Fruit fly (Drosophila melanogaster) whole organism, prepupa: ENCODE results near the gene Ube3a.

Experiments used
- Blimp-1 ChIP-seq: fragments of 200-800 bp; sonication (Bioruptor generic); optimal IDR thresholded peaks from 3 replicates; lab custom pipeline; 2017; ENCODE audit warnings: missing biosample characterization, missing genetic modification characterization, mild to moderate bottlenecking, moderate library complexity, missing genetic modification reagents
- CG10669 ChIP-seq: fragments of 200-800 bp; sonication (Bioruptor generic); optimal IDR thresholded peaks from 3 replicates; lab custom pipeline; 2018; ENCODE audit warnings: missing biosample characterization, mild to moderate bottlenecking, missing genetic modification characterization, moderate library complexity
- CG11762 ChIP-seq: fragments of 200-800 bp; sonication (Bioruptor generic); optimal IDR thresholded peaks from 3 replicates; lab custom pipeline; 2016; ENCODE audit warnings: missing biosample characterization, missing genetic modification characterization; ENCODE audit not compliant: insufficient read depth
- CG11902 ChIP-seq: fragments of 200-800 bp; sonication (Bioruptor generic); optimal IDR thresholded peaks from 3 replicates; lab custom pipeline; 2016; ENCODE audit warnings: missing biosample characterization, missing genetic modification characterization
- CG15336 ChIP-seq: fragments of 200-800 bp; sonication (Bioruptor generic); IDR thresholded peaks from 2 replicates; pipeline ENCODE4 v1.3.6; 2022; ENCODE audit warnings: missing biosample characterization, missing genetic modification characterization
- CG1621 ChIP-seq: fragments of 200-800 bp; sonication (Bioruptor generic); optimal IDR thresholded peaks from 3 replicates; lab custom pipeline; 2018; ENCODE audit warnings: missing biosample characterization, mild to moderate bottlenecking, missing genetic modification characterization
- CG16779 ChIP-seq: fragments of 200-800 bp; sonication (Bioruptor generic); optimal IDR thresholded peaks from 3 replicates; lab custom pipeline; 2017; ENCODE audit warnings: missing biosample characterization, mild to moderate bottlenecking, missing genetic modification characterization
- CG31627 ChIP-seq: fragments of 200-800 bp; sonication (Bioruptor generic); optimal IDR thresholded peaks from 3 replicates; lab custom pipeline; 2016; ENCODE audit warnings: missing biosample characterization, missing genetic modification characterization
- CG32006 ChIP-seq: fragments of 200-800 bp; sonication (Bioruptor generic); optimal IDR thresholded peaks from 3 replicates; lab custom pipeline; 2017; ENCODE audit warnings: missing biosample characterization, mild to moderate bottlenecking, missing genetic modification characterization
- CG4318 ChIP-seq: fragments of 200-800 bp; sonication (Bioruptor generic); optimal IDR thresholded peaks from 3 replicates; lab custom pipeline; 2017; ENCODE audit warnings: missing biosample characterization, mild to moderate bottlenecking, missing genetic modification characterization
- CG6163 ChIP-seq: fragments of 200-800 bp; sonication (Bioruptor generic); IDR thresholded peaks from 3 replicates; pipeline ENCODE4 v1.3.6; 2022; ENCODE audit warnings: missing biosample characterization, missing genetic modification characterization
- CG6276 ChIP-seq: fragments of 200-800 bp; sonication (Bioruptor generic); optimal IDR thresholded peaks from 2 replicates; lab custom pipeline; 2017; ENCODE audit warnings: missing biosample characterization, mild to moderate bottlenecking, missing genetic modification characterization
- CG6792 ChIP-seq: fragments of 200-800 bp; sonication (Bioruptor generic); optimal IDR thresholded peaks from 3 replicates; lab custom pipeline; 2016; ENCODE audit warnings: missing biosample characterization, missing genetic modification characterization
- CG6808 ChIP-seq: fragments of 200-800 bp; sonication (Bioruptor generic); optimal IDR thresholded peaks from 3 replicates; lab custom pipeline; 2017; ENCODE audit warnings: missing biosample characterization, missing genetic modification characterization, mild to moderate bottlenecking, moderate library complexity, missing genetic modification reagents
- CG6854 ChIP-seq: fragments of 200-800 bp; sonication (Bioruptor generic); optimal IDR thresholded peaks from 2 replicates; lab custom pipeline; 2017; ENCODE audit warnings: missing biosample characterization, mild to moderate bottlenecking, missing genetic modification characterization
- CG7368 ChIP-seq: fragments of 200-800 bp; sonication (Bioruptor generic); optimal IDR thresholded peaks from 3 replicates; lab custom pipeline; 2016; ENCODE audit warnings: missing biosample characterization, missing genetic modification characterization
- CG8119 ChIP-seq: fragments of 200-800 bp; sonication (Bioruptor generic); IDR thresholded peaks from 3 replicates; pipeline ENCODE4 v1.3.6; 2022; ENCODE audit warnings: missing biosample characterization, missing genetic modification characterization
- CG8319 ChIP-seq: fragments of 200-800 bp; sonication (Bioruptor generic); optimal IDR thresholded peaks from 3 replicates; lab custom pipeline; 2016; ENCODE audit warnings: missing biosample characterization, missing genetic modification characterization
- CG8632 ChIP-seq: fragments of 200-800 bp; sonication (Bioruptor generic); optimal IDR thresholded peaks from 3 replicates; lab custom pipeline; 2016; ENCODE audit warnings: missing biosample characterization, missing genetic modification characterization
- CG9139 ChIP-seq: fragments of 200-800 bp; sonication (Bioruptor generic); optimal IDR thresholded peaks from 3 replicates; lab custom pipeline; 2017; ENCODE audit warnings: missing biosample characterization, mild to moderate bottlenecking, missing genetic modification characterization
- Eip75B ChIP-seq: fragments of 200-800 bp; sonication (Bioruptor generic); optimal IDR thresholded peaks from 3 replicates; lab custom pipeline; 2016; ENCODE audit warnings: missing biosample characterization, missing genetic modification characterization
- Eip93F ChIP-seq: fragments of 200-800 bp; sonication (Bioruptor generic); optimal IDR thresholded peaks from 2 replicates; lab custom pipeline; 2016; ENCODE audit warnings: missing biosample characterization, mild to moderate bottlenecking, missing genetic modification characterization
- Ets21C ChIP-seq: fragments of 200-800 bp; sonication (Bioruptor generic); optimal IDR thresholded peaks from 3 replicates; lab custom pipeline; 2016; ENCODE audit warnings: missing biosample characterization, missing genetic modification characterization
- Ets96B ChIP-seq: fragments of 200-800 bp; optimal IDR thresholded peaks from 2 replicates; lab custom pipeline; 2019; ENCODE audit warnings: missing biosample characterization, mild to moderate bottlenecking, missing genetic modification characterization, moderate library complexity
- Gug ChIP-seq: fragments of 200-800 bp; sonication (Bioruptor generic); IDR thresholded peaks from 2 replicates; pipeline ENCODE4 v1.3.6; 2022; ENCODE audit warnings: missing biosample characterization, missing genetic modification characterization
- Hr38 ChIP-seq: sonication (Bioruptor generic); optimal IDR thresholded peaks from 2 replicates; lab custom pipeline; 2016; ENCODE audit warnings: missing biosample characterization, missing genetic modification characterization
- Hr39 ChIP-seq: fragments of 200-800 bp; sonication (Bioruptor generic); optimal IDR thresholded peaks from 2 replicates; lab custom pipeline; 2016; ENCODE audit warnings: missing biosample characterization, missing genetic modification characterization
- Hr4 ChIP-seq: fragments of 200-800 bp; sonication (Bioruptor generic); optimal IDR thresholded peaks from 3 replicates; lab custom pipeline; 2016; ENCODE audit warnings: missing biosample characterization, missing genetic modification characterization
- Lpt ChIP-seq: fragments of 200-800 bp; sonication (Bioruptor generic); optimal IDR thresholded peaks from 3 replicates; lab custom pipeline; 2016; ENCODE audit warnings: missing biosample characterization, missing genetic modification characterization
- Met ChIP-seq: fragments of 200-800 bp; sonication (Bioruptor generic); optimal IDR thresholded peaks from 3 replicates; lab custom pipeline; 2016; ENCODE audit warnings: missing biosample characterization, missing genetic modification characterization
- OdsH ChIP-seq: fragments of 200-800 bp; sonication (Bioruptor generic); optimal IDR thresholded peaks from 3 replicates; lab custom pipeline; 2016; ENCODE audit warnings: missing biosample characterization, missing genetic modification characterization
- Smox ChIP-seq: fragments of 200-800 bp; sonication (Bioruptor generic); optimal IDR thresholded peaks from 3 replicates; lab custom pipeline; 2016; ENCODE audit warnings: missing biosample characterization, missing genetic modification characterization
- Sox102F ChIP-seq: fragments of 200-800 bp; sonication (Bioruptor generic); optimal IDR thresholded peaks from 2 replicates; lab custom pipeline; 2016; ENCODE audit warnings: missing biosample characterization, mild to moderate bottlenecking, missing genetic modification characterization
- Sox14 ChIP-seq: fragments of 200-800 bp; sonication (Bioruptor generic); optimal IDR thresholded peaks from 3 replicates; lab custom pipeline; 2016; ENCODE audit warnings: missing biosample characterization, missing genetic modification characterization
- achi ChIP-seq: fragments of 200-800 bp; sonication (Bioruptor generic); optimal IDR thresholded peaks from 3 replicates; lab custom pipeline; 2016; ENCODE audit warnings: missing biosample characterization, missing genetic modification characterization
- acj6 ChIP-seq: fragments of 200-800 bp; sonication (Bioruptor generic); optimal IDR thresholded peaks from 3 replicates; lab custom pipeline; 2016; ENCODE audit warnings: missing biosample characterization, missing genetic modification characterization
- cyc ChIP-seq: fragments of 200-800 bp; sonication (Bioruptor generic); optimal IDR thresholded peaks from 3 replicates; lab custom pipeline; 2016; ENCODE audit warnings: missing biosample characterization, missing genetic modification characterization
- dsx ChIP-seq: fragments of 200-800 bp; optimal IDR thresholded peaks from 3 replicates; lab custom pipeline; 2019; ENCODE audit warnings: missing biosample characterization, mild to moderate bottlenecking, missing genetic modification characterization, moderate library complexity; ENCODE audit not compliant: poor library complexity, severe bottlenecking
- eg ChIP-seq: fragments of 200-800 bp; sonication (Bioruptor generic); IDR thresholded peaks from 3 replicates; pipeline ENCODE4 v1.3.6; 2022; ENCODE audit warnings: missing biosample characterization, missing genetic modification characterization
- esn ChIP-seq: fragments of 200-800 bp; sonication (Bioruptor generic); optimal IDR thresholded peaks from 2 replicates; lab custom pipeline; 2016; ENCODE audit warnings: missing biosample characterization, mild to moderate bottlenecking, missing genetic modification characterization, moderate library complexity
- fd59A ChIP-seq: fragments of 200-800 bp; sonication (Bioruptor generic); optimal IDR thresholded peaks from 2 replicates; lab custom pipeline; 2017; ENCODE audit warnings: missing biosample characterization, mild to moderate bottlenecking, missing genetic modification characterization, missing genetic modification reagents
- fd85E ChIP-seq: fragments of 200-800 bp; sonication (Bioruptor generic); optimal IDR thresholded peaks from 3 replicates; lab custom pipeline; 2016; ENCODE audit warnings: missing biosample characterization, missing genetic modification characterization
- fkh ChIP-seq: fragments of 200-800 bp; sonication (Bioruptor generic); optimal IDR thresholded peaks from 3 replicates; lab custom pipeline; 2017; ENCODE audit warnings: missing biosample characterization, mild to moderate bottlenecking, missing genetic modification characterization, moderate library complexity
- lz ChIP-seq: fragments of 200-800 bp; sonication (Bioruptor generic); optimal IDR thresholded peaks from 3 replicates; lab custom pipeline; 2016; ENCODE audit warnings: missing biosample characterization, missing genetic modification characterization
- net ChIP-seq: fragments of 200-800 bp; sonication (Bioruptor generic); optimal IDR thresholded peaks from 3 replicates; lab custom pipeline; 2016; ENCODE audit warnings: missing biosample characterization, missing genetic modification characterization
- pdm3 ChIP-seq: fragments of 200-800 bp; sonication (Bioruptor generic); optimal IDR thresholded peaks from 3 replicates; lab custom pipeline; 2016; ENCODE audit warnings: missing biosample characterization, missing genetic modification characterization
- spab ChIP-seq: fragments of 200-800 bp; sonication (Bioruptor generic); optimal IDR thresholded peaks from 2 replicates; lab custom pipeline; 2017; ENCODE audit warnings: missing biosample characterization, mild to moderate bottlenecking, missing genetic modification characterization, missing genetic modification reagents
- ss ChIP-seq, 2 experiments: fragments of 200-800 bp; sonication (Bioruptor generic); optimal IDR thresholded peaks; 2 replicates in 1 of 2; 3 replicates in 1 of 2; lab custom pipeline; 2017 to 2018; ENCODE audit warnings: mild to moderate bottlenecking in 2 of 2, missing biosample characterization in 2 of 2, missing genetic modification characterization in 2 of 2, moderate library complexity in 1 of 2
- svp ChIP-seq: fragments of 200-800 bp; sonication (Bioruptor generic); peaks from one replicate; lab custom pipeline; 2016; ENCODE audit warnings: missing biosample characterization, missing genetic modification characterization
- topi ChIP-seq: fragments of 200-800 bp; sonication (Bioruptor generic); optimal IDR thresholded peaks from 3 replicates; lab custom pipeline; 2016; ENCODE audit warnings: missing biosample characterization, missing genetic modification characterization
- vri ChIP-seq: fragments of 200-800 bp; sonication (Bioruptor generic); optimal IDR thresholded peaks from 3 replicates; lab custom pipeline; 2016; ENCODE audit warnings: missing biosample characterization, mild to moderate bottlenecking, missing genetic modification characterization

Gene Ube3a

DNA sequence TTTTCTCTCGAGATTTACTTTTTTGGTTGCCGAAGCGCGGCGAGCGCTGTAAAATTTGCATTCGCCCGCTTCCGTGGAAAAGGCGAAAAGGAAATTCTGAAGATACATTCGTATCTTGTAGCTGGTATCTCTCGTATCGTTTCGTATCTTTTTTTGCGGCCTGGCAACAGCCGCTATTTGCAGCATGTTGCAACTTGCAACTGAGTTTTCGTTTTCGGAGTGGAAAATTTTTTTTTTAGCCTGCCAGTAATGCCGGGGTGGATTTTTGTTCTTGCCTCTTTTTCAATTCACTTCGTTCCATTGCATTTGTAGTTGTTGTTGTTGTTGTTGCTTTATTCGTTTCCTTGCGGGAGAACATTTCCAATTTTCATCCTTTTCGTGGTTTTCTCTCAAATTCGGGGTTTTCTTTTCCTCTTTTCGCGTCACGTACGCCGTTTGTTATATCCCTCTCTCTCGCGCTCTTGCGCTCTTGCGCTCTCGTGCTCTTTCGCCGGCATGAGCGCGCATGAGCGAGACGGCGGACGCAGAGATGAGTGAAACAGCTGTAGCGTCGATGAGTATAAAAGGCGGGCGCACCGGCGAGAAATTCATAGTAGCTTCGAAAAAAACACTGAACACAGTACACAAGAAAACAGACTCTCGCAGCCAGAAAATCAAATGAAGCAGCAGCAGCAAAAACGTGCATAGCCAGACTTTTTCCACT lies 41.5 kb upstream of the Ube3a start, which contains the start of gene scyl:
Gene scyl, plus strand, starts transcription at position 587 of the 703 bp plus-strand sequence.
- TF ChIP-seq vri: peak; percentile 85
- peak; percentile 29 for TF ChIP-seq Smox (GFP tag; lab: Kevin White, UChicago)
- TF ChIP-seq CG32006: peak; percentile 20
- peak; percentile 72 for TF ChIP-seq Sox14 (GFP tag; lab: Kevin White, UChicago)
- TF ChIP-seq CG31627 (GFP tag; lab: Kevin White, UChicago): peak; percentile 9
- TF ChIP-seq CG1621 (tag; lab: Kevin White, UChicago): peak; percentile 66
- peak; percentile 27 for TF ChIP-seq CG6792 (GFP tag; lab: Kevin White, UChicago)
- TF ChIP-seq lz: peak; percentile 35
- peak; percentile 72 for TF ChIP-seq Eip75B
- TF ChIP-seq Met: peak; percentile 51
- no peak for TF ChIP-seq Hr38 (GFP tag; lab: Kevin White, UChicago)
- TF ChIP-seq acj6: peak; percentile 0
- TF ChIP-seq Ets21C (GFP tag; lab: Kevin White, UChicago): no peak
- peak; percentile 83 for TF ChIP-seq svp
- TF ChIP-seq Gug: no peak
- no peak for TF ChIP-seq CG11902 (GFP tag; lab: Kevin White, UChicago)
- TF ChIP-seq eg (GFP tag; lab: Robert Waterston, UW): peak; percentile 83; the same call in 2 of the 3 replicates
- TF ChIP-seq fd59A: peak; percentile 11
- TF ChIP-seq CG9139 (GFP tag; lab: Kevin White, UChicago): peak; percentile 80
- TF ChIP-seq net (GFP tag; lab: Kevin White, UChicago): peak; percentile 81
- peak; percentile 77 for TF ChIP-seq Sox102F (GFP tag; lab: Kevin White, UChicago)
- no peak for TF ChIP-seq CG8632 (GFP tag; lab: Kevin White, UChicago)
- TF ChIP-seq spab (GFP tag; lab: Kevin White, UChicago): peak; percentile 32
- no peak for TF ChIP-seq CG8319 (GFP tag; lab: Kevin White, UChicago)
- peak; percentile 58 for TF ChIP-seq fd85E (GFP tag; lab: Kevin White, UChicago)
- peak; percentile 30 for TF ChIP-seq pdm3 (GFP tag; lab: Kevin White, UChicago)
- TF ChIP-seq topi (GFP tag; lab: Kevin White, UChicago): peak; percentile 48
- TF ChIP-seq CG6808 (GFP tag; lab: Kevin White, UChicago): peak; percentile 54
- peak; percentile 84 for TF ChIP-seq CG16779 (tag; lab: Kevin White, UChicago)
- peak; percentile 10 for TF ChIP-seq Hr4 (GFP tag; lab: Kevin White, UChicago)
- peak; percentile 34 for TF ChIP-seq cyc (GFP tag; lab: Kevin White, UChicago)
- peak; percentile 85 for TF ChIP-seq CG6163 (GFP tag; lab: Robert Waterston, UW)
- TF ChIP-seq CG7368 (GFP tag; lab: Kevin White, UChicago): peak; percentile 74
- no peak for TF ChIP-seq Hr39 (GFP tag; lab: Kevin White, UChicago)
- peak; percentile 83 for TF ChIP-seq dsx (GFP tag; lab: Kevin White, UChicago)
- TF ChIP-seq CG6854 (GFP tag; lab: Kevin White, UChicago): peak; percentile 87
- peak; percentile 70 for TF ChIP-seq esn
- TF ChIP-seq Ets96B (tag; lab: Kevin White, UChicago): peak; percentile 60
- TF ChIP-seq achi: peak; percentile 61
- peak; percentile 43 for TF ChIP-seq CG10669 (GFP tag; lab: Kevin White, UChicago)
- TF ChIP-seq Lpt (GFP tag; lab: Kevin White, UChicago): peak; percentile 63
- TF ChIP-seq Eip93F: no peak
- TF ChIP-seq CG4318: no peak
- TF ChIP-seq OdsH (GFP tag; lab: Kevin White, UChicago): no peak
- peak; percentile 74 for TF ChIP-seq CG6276 (GFP tag; lab: Kevin White, UChicago)
- peak; percentile 56; the same call in 1 of the 2 replicates for TF ChIP-seq CG15336
- peak; percentile 1 for TF ChIP-seq Blimp-1 (GFP tag; lab: Kevin White, UChicago)
- TF ChIP-seq ss (GFP tag; optimal IDR thresholded peaks at IDR 0.05; lab: Kevin White, UChicago): peak; percentile 77 to 84
- TF ChIP-seq fkh (GFP tag; lab: Kevin White, UChicago): peak; percentile 59
- TF ChIP-seq CG11762 (GFP tag; lab: Kevin White, UChicago): no peak
- TF ChIP-seq CG8119: peak; percentile 61
